Fruit fly (Drosophila melanogaster): ENCODE data around the gene Cln7.

DNA sequence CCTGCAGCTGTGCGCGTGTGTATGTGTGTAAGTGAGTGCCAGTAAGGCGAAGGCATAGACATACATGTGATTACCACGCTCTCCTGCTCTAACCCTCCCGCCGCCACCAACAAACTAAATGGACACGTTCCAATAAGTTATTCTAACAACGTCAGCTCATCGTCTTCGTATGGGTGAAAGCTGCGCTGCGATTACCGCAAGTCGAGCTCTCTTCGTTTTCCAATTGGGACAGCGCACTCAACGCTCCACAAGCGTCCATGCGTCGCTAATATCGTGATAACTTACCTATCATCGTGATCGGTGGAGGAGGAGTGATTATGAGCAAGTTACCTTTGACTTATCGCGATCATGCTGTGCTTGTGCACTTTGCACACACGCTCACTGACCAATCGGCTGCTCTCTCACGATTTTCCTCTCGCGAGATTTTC lies 16.1 kb upstream of the Cln7 start:
- TF ChIP-seq CG15336 (GFP tag; IDR thresholded peaks at IDR 0.05) (peak; percentile 68), CG34406 (GFP tag; optimal IDR thresholded peaks at IDR 0.05) (peak; percentile 5), dac (GFP tag; optimal IDR thresholded peaks at IDR 0.05) (peak; percentile 0), CG6808 (GFP tag; optimal IDR thresholded peaks at IDR 0.05) (peak; percentile 82), achi (GFP tag; optimal IDR thresholded peaks at IDR 0.05) (peak; percentile 5), CG3032 (tag; optimal IDR thresholded peaks at IDR 0.05) (no peak), CG11762 (GFP tag; optimal IDR thresholded peaks at IDR 0.05; ENCODE audit: insufficient read depth) (no peak)

All from whole organism, prepupa.